Fruit fly (Drosophila melanogaster) whole organism, embryonic: Measurements from ENCODE around the gene Flad1.

Source experiments
- CG10979 ChIP-seq: fragments of 200-800 bp; sonication (Bioruptor generic); optimal IDR thresholded peaks from 2 replicates; lab custom pipeline; 2018; ENCODE audit warnings: missing biosample characterization, mild to moderate bottlenecking, missing genetic modification characterization, moderate library complexity
- CG12391 ChIP-seq: fragments of 200-800 bp; sonication (Bioruptor generic); optimal IDR thresholded peaks from 3 replicates; lab custom pipeline; 2018; ENCODE audit warnings: missing biosample characterization, mild to moderate bottlenecking, missing genetic modification characterization, moderate library complexity
- CG15601 ChIP-seq: fragments of 200-800 bp; sonication (Bioruptor generic); optimal IDR thresholded peaks from 3 replicates; lab custom pipeline; 2019; ENCODE audit warnings: missing biosample characterization, mild to moderate bottlenecking, missing genetic modification characterization, moderate library complexity
- CG17385 ChIP-seq: fragments of 200-800 bp; sonication (Bioruptor generic); optimal IDR thresholded peaks from 3 replicates; lab custom pipeline; 2018; ENCODE audit warnings: missing biosample characterization, mild to moderate bottlenecking, missing genetic modification characterization
- CG17802 ChIP-seq: fragments of 200-800 bp; sonication (Bioruptor generic); optimal IDR thresholded peaks from 2 replicates; lab custom pipeline; 2018; ENCODE audit warnings: missing biosample characterization, mild to moderate bottlenecking, missing genetic modification characterization, moderate library complexity
- CG18011 ChIP-seq: fragments of 200-800 bp; sonication (Bioruptor generic); optimal IDR thresholded peaks from 2 replicates; lab custom pipeline; 2017; ENCODE audit warnings: missing biosample characterization, missing genetic modification characterization, mild to moderate bottlenecking, moderate library complexity, missing genotype
- CG2199 ChIP-seq: fragments of 200-800 bp; sonication (Bioruptor generic); IDR thresholded peaks from 3 replicates; pipeline ENCODE4 v1.3.6; 2022; ENCODE audit warnings: missing biosample characterization, missing genetic modification characterization
- CG2678 ChIP-seq: fragments of 200-800 bp; sonication (Bioruptor generic); optimal IDR thresholded peaks from 3 replicates; lab custom pipeline; 2019; ENCODE audit warnings: missing biosample characterization, mild to moderate bottlenecking, missing genetic modification characterization, moderate library complexity
- CG2875 ChIP-seq: fragments of 200-800 bp; sonication (Bioruptor generic); optimal IDR thresholded peaks from 2 replicates; lab custom pipeline; 2017; ENCODE audit warnings: missing biosample characterization, mild to moderate bottlenecking, missing genetic modification characterization, missing genetic modification reagents
- CG31365 ChIP-seq: fragments of 200-800 bp; sonication (Bioruptor generic); optimal IDR thresholded peaks from 2 replicates; lab custom pipeline; 2018; ENCODE audit warnings: missing biosample characterization, mild to moderate bottlenecking, missing genetic modification characterization
- CG32772 ChIP-seq: fragments of 200-800 bp; sonication (Bioruptor generic); IDR thresholded peaks from 2 replicates; pipeline ENCODE4 v1.3.6; 2022; ENCODE audit warnings: missing biosample characterization, missing genetic modification characterization
- CG33557 ChIP-seq: fragments of 200-800 bp; sonication (Bioruptor generic); optimal IDR thresholded peaks from 2 replicates; lab custom pipeline; 2019; ENCODE audit warnings: missing biosample characterization, mild to moderate bottlenecking, missing genetic modification characterization, moderate library complexity
- CG4617 ChIP-seq: fragments of 200-800 bp; sonication (Bioruptor generic); optimal IDR thresholded peaks from 3 replicates; lab custom pipeline; 2016; ENCODE audit warnings: missing biosample characterization, missing genetic modification characterization, borderline replicate concordance
- CG4707 ChIP-seq: fragments of 200-800 bp; sonication (Bioruptor generic); optimal IDR thresholded peaks from 2 replicates; lab custom pipeline; 2018; ENCODE audit warnings: missing biosample characterization, mild to moderate bottlenecking, missing genetic modification characterization, moderate library complexity
- CG6175 ChIP-seq: fragments of 200-800 bp; sonication (Bioruptor generic); IDR thresholded peaks from 3 replicates; pipeline ENCODE4 v1.3.6; 2022; ENCODE audit warnings: missing biosample characterization, missing genetic modification characterization
- CG6854 ChIP-seq: fragments of 200-800 bp; sonication (Bioruptor generic); optimal IDR thresholded peaks from 3 replicates; lab custom pipeline; 2017; ENCODE audit warnings: missing biosample characterization, mild to moderate bottlenecking, missing genetic modification characterization
- CG8089 ChIP-seq: fragments of 200-800 bp; sonication (Bioruptor generic); optimal IDR thresholded peaks from 3 replicates; lab custom pipeline; 2016; ENCODE audit warnings: missing biosample characterization, missing genetic modification characterization
- CG9437 ChIP-seq: fragments of 200-800 bp; sonication (Bioruptor generic); optimal IDR thresholded peaks from 2 replicates; lab custom pipeline; 2018; ENCODE audit warnings: missing biosample characterization, mild to moderate bottlenecking, missing genetic modification characterization
- CG9727 ChIP-seq: fragments of 200-800 bp; sonication (Bioruptor generic); optimal IDR thresholded peaks from 3 replicates; lab custom pipeline; 2017; ENCODE audit warnings: missing biosample characterization, mild to moderate bottlenecking, missing genetic modification characterization
- CG9797 ChIP-seq: fragments of 200-800 bp; sonication (Bioruptor generic); optimal IDR thresholded peaks from 3 replicates; lab custom pipeline; 2018; ENCODE audit warnings: missing biosample characterization, mild to moderate bottlenecking, missing genetic modification characterization
- CHES-1-like ChIP-seq: fragments of 200-800 bp; sonication (Bioruptor generic); optimal IDR thresholded peaks from 2 replicates; lab custom pipeline; 2016; ENCODE audit warnings: missing biosample characterization, missing genetic modification characterization
- D19B ChIP-seq: fragments of 200-800 bp; sonication (Bioruptor generic); optimal IDR thresholded peaks from 2 replicates; lab custom pipeline; 2017; ENCODE audit warnings: missing biosample characterization, mild to moderate bottlenecking, missing genetic modification characterization
- Dip3 ChIP-seq: fragments of 200-800 bp; sonication (Bioruptor generic); optimal IDR thresholded peaks from 3 replicates; lab custom pipeline; 2016; ENCODE audit warnings: missing biosample characterization, missing genetic modification characterization
- Dref ChIP-seq: fragments of 200-800 bp; sonication (Bioruptor generic); IDR thresholded peaks from 2 replicates; pipeline ENCODE4 v1.3.6; 2022; ENCODE audit warnings: missing biosample characterization, missing genetic modification characterization
- Ets65A ChIP-seq: fragments of 200-800 bp; sonication (Bioruptor generic); peaks from one replicate; lab custom pipeline; 2016; ENCODE audit warnings: missing biosample characterization, missing genetic modification characterization
- Hsf ChIP-seq: fragments of 200-800 bp; sonication (Bioruptor generic); optimal IDR thresholded peaks from 3 replicates; lab custom pipeline; 2016; ENCODE audit warnings: missing biosample characterization, missing genetic modification characterization
- Lpt ChIP-seq: fragments of >200 bp; optimal IDR thresholded peaks from 2 replicates; lab custom pipeline; 2018; ENCODE audit warnings: missing biosample characterization, missing genetic modification characterization
- Myb ChIP-seq: fragments of 200-800 bp; sonication (Bioruptor generic); optimal IDR thresholded peaks from 2 replicates; lab custom pipeline; 2016; ENCODE audit warnings: missing biosample characterization, missing genetic modification characterization
- NC2β ChIP-seq: fragments of 200-800 bp; sonication (Bioruptor generic); optimal IDR thresholded peaks from 2 replicates; lab custom pipeline; 2016; ENCODE audit warnings: missing biosample characterization, missing genetic modification characterization
- Neu2 ChIP-seq: fragments of 200-800 bp; sonication (Bioruptor generic); optimal IDR thresholded peaks from 3 replicates; lab custom pipeline; 2016; ENCODE audit warnings: missing biosample characterization, missing genetic modification characterization, borderline replicate concordance
- Rx ChIP-seq: fragments of 200-800 bp; sonication (Bioruptor generic); IDR thresholded peaks from 2 replicates; pipeline ENCODE4 v1.3.6; 2022; ENCODE audit warnings: missing biosample characterization, missing genetic modification characterization
- ab ChIP-seq: fragments of 200-800 bp; sonication (Bioruptor generic); optimal IDR thresholded peaks from 2 replicates; lab custom pipeline; 2016; ENCODE audit warnings: missing biosample characterization, missing genetic modification characterization
- ara ChIP-seq: fragments of 200-800 bp; sonication (Bioruptor generic); IDR thresholded peaks from 2 replicates; pipeline ENCODE4 v1.3.6; 2022; ENCODE audit warnings: missing biosample characterization, missing genetic modification characterization
- bab2 ChIP-seq: fragments of 200-800 bp; sonication (Bioruptor generic); optimal IDR thresholded peaks from 2 replicates; lab custom pipeline; 2016; ENCODE audit warnings: missing biosample characterization, missing genetic modification characterization
- bbx ChIP-seq: fragments of 200-800 bp; sonication (Bioruptor generic); IDR thresholded peaks from 2 replicates; pipeline ENCODE4 v1.3.6; 2022; ENCODE audit warnings: missing biosample characterization, missing genetic modification characterization; ENCODE audit not compliant: partially characterized antibody
- corto ChIP-seq: fragments of 200-800 bp; sonication (Bioruptor generic); optimal IDR thresholded peaks from 2 replicates; lab custom pipeline; 2016; ENCODE audit warnings: missing biosample characterization, mild to moderate bottlenecking, missing genetic modification characterization, moderate library complexity
- dati ChIP-seq: fragments of 200-800 bp; sonication (Bioruptor generic); IDR thresholded peaks from 2 replicates; pipeline ENCODE4 v1.3.6; 2022; ENCODE audit warnings: missing biosample characterization, missing genetic modification characterization
- ewg ChIP-seq: fragments of 200-800 bp; sonication (Bioruptor generic); optimal IDR thresholded peaks from 3 replicates; lab custom pipeline; 2017; ENCODE audit warnings: mild to moderate bottlenecking, missing biosample characterization, missing genetic modification reagents, missing genetic modification characterization
- fd3F ChIP-seq: fragments of 200-800 bp; sonication (Bioruptor generic); optimal IDR thresholded peaks from 2 replicates; lab custom pipeline; 2018; ENCODE audit warnings: missing biosample characterization, mild to moderate bottlenecking, missing genetic modification characterization, moderate library complexity
- fd64A ChIP-seq: fragments of 200-800 bp; sonication (Bioruptor generic); optimal IDR thresholded peaks from 3 replicates; lab custom pipeline; 2018; ENCODE audit warnings: missing biosample characterization, mild to moderate bottlenecking, missing genetic modification characterization
- gsb-n ChIP-seq: fragments of 200-800 bp; sonication (Bioruptor generic); optimal IDR thresholded peaks from 3 replicates; lab custom pipeline; 2018; ENCODE audit warnings: missing biosample characterization, mild to moderate bottlenecking, missing genetic modification characterization
- klu ChIP-seq: fragments of 200-800 bp; sonication (Bioruptor generic); IDR thresholded peaks from 2 replicates; pipeline ENCODE4 v1.3.6; 2022; ENCODE audit warnings: missing biosample characterization, missing genetic modification characterization
- lov ChIP-seq, 2 experiments: fragments of 200-800 bp in 1 of 2; fragments of >200 bp in 1 of 2; sonication (Bioruptor generic) in 1 of 2; IDR thresholded peaks in 1 of 2; optimal IDR thresholded peaks in 1 of 2; 2 replicates in 1 of 2; 3 replicates in 1 of 2; pipeline versions ENCODE4 v1.3.6 to Lab custom; 2017 to 2022; ENCODE audit warnings: missing biosample characterization in 1 of 2, missing genetic modification characterization in 1 of 2
- maf-S ChIP-seq: fragments of 200-800 bp; sonication (Bioruptor generic); optimal IDR thresholded peaks from 2 replicates; lab custom pipeline; 2016; ENCODE audit warnings: missing biosample characterization, missing genetic modification characterization
- pros ChIP-seq: fragments of 200-800 bp; sonication (Bioruptor generic); optimal IDR thresholded peaks from 3 replicates; lab custom pipeline; 2019; ENCODE audit warnings: missing biosample characterization, mild to moderate bottlenecking, missing genetic modification characterization, moderate library complexity
- sqz ChIP-seq: fragments of 200-800 bp; sonication (Bioruptor generic); optimal IDR thresholded peaks from 3 replicates; lab custom pipeline; 2018; ENCODE audit warnings: missing biosample characterization, mild to moderate bottlenecking, missing genetic modification characterization
- sr ChIP-seq: fragments of 200-800 bp; sonication (Bioruptor generic); IDR thresholded peaks from 3 replicates; pipeline ENCODE4 v1.3.6; 2022; ENCODE audit warnings: missing biosample characterization, missing genetic modification characterization
- stwl ChIP-seq: fragments of 200-800 bp; sonication (Bioruptor generic); optimal IDR thresholded peaks from 3 replicates; lab custom pipeline; 2018; ENCODE audit warnings: missing biosample characterization, mild to moderate bottlenecking, missing genetic modification characterization, moderate library complexity
- tna ChIP-seq: fragments of 200-800 bp; sonication (Bioruptor generic); IDR thresholded peaks from 2 replicates; pipeline ENCODE4 v1.3.6; 2022; ENCODE audit warnings: missing biosample characterization, missing genetic modification characterization; ENCODE audit not compliant: partially characterized antibody

The Flad1 gene

DNA sequence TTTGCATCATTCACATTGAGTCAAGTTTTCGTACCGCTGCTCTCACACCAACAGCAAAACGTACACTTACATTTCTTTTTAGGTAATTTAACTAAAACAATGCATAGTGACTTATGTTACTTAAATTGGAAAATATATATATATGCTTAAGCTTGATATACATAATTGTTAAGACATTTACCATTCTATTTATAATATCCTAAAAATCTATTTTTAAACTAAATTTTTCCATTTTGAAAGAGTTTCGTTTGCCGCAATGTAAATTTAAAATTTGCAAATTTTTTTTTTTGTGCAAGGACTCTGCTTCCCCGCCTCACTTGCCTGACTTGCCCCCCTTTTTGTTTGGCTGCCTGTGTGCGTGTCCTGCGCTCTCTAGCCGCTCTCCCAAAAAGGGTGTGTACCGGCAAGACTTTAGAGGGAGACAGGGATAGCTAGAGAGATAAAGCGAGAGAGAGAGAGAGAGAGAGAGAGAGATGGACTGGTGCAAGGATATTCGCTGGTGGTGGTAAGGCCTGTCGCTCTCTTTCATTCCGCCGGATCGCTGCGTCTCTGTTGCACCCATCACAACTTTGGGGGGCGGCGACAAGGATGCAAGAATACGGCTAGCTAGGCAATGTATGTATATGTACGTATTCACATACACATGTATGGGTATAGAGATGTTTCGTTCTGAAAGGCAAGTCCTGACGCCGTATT lies 34.7 kb upstream of the Flad1 start (continued):
- TF ChIP-seq lov (optimal IDR thresholded peaks at IDR 0.05; lab: Kevin White, UChicago) (no peak), lov (GFP tag; IDR thresholded peaks at IDR 0.05; lab: Robert Waterston, UW) (no peak), CG17802 (tag; lab: Kevin White, UChicago) (no peak), CG17385 (GFP tag; lab: Kevin White, UChicago) (peak; percentile 17), klu (GFP tag; lab: Robert Waterston, UW) (0 out of 2 replicates have a peak, but pooled peaks have one; percentile 17), bab2 (GFP tag; lab: Kevin White, UChicago) (no peak), Dref (GFP tag; lab: Robert Waterston, UW) (no peak), tna (GFP tag; lab: Robert Waterston, UW) (no peak), CHES-1-like (GFP tag; lab: Kevin White, UChicago) (no peak), pros (GFP tag; lab: Kevin White, UChicago) (peak; percentile 67), CG6854 (GFP tag; lab: Kevin White, UChicago) (peak; percentile 44), D19B (GFP tag; lab: Kevin White, UChicago) (no peak), CG4617 (GFP tag; lab: Kevin White, UChicago) (no peak), CG18011 (GFP tag; lab: Kevin White, UChicago) (no peak), dati (GFP tag; lab: Robert Waterston, UW) (no peak), Hsf (GFP tag; lab: Kevin White, UChicago) (no peak), maf-S (GFP tag; lab: Kevin White, UChicago) (no peak), Rx (GFP tag; lab: Robert Waterston, UW) (no peak), bbx (no peak), gsb-n (tag; lab: Kevin White, UChicago) (no peak), CG2199 (GFP tag; lab: Robert Waterston, UW) (no peak), CG6175 (GFP tag; lab: Robert Waterston, UW) (no peak), CG8089 (GFP tag; lab: Kevin White, UChicago) (no peak), CG9437 (no peak), ab (no peak), CG10979 (tag; lab: Kevin White, UChicago) (peak; percentile 60), CG9797 (GFP tag; lab: Kevin White, UChicago) (no peak), fd64A (no peak), Lpt (GFP tag; lab: Kevin White, UChicago) (no peak), ewg (peak; percentile 77), Ets65A (no peak), CG15601 (tag; lab: Kevin White, UChicago) (no peak), CG12391 (tag; lab: Kevin White, UChicago) (peak; percentile 53), Dip3 (GFP tag; lab: Kevin White, UChicago) (no peak), CG2875 (no peak), NC2β (GFP tag; lab: Kevin White, UChicago) (no peak), CG31365 (no peak), corto (GFP tag; lab: Kevin White, UChicago) (no peak), Neu2 (GFP tag; lab: Kevin White, UChicago) (no peak), sqz (peak; percentile 39), CG33557 (GFP tag; lab: Kevin White, UChicago) (no peak), stwl (tag; lab: Kevin White, UChicago) (no peak), ara (GFP tag; lab: Robert Waterston, UW) (no peak), CG32772 (GFP tag; lab: Robert Waterston, UW) (0 out of 2 replicates have a peak, but pooled peaks have one; percentile 15), Myb (GFP tag; lab: Kevin White, UChicago) (no peak), sr (GFP tag; lab: Robert Waterston, UW) (no peak), fd3F (GFP tag; lab: Kevin White, UChicago) (no peak), CG9727 (peak; percentile 54), CG2678 (tag; lab: Kevin White, UChicago) (peak; percentile 76), CG4707 (GFP tag; lab: Kevin White, UChicago) (no peak)
